Worm (Caenorhabditis elegans): ENCODE measurements around the gene C54E10.7.
"Not testable (repeated sequence)": the region's sequence is repeated elsewhere in the genome, so short reads cannot be mapped to it uniquely, and the experiment has no call there.

Gene C54E10.7

ce11 chrV:18811360-18811759 is at the start of gene C54E10.7:
Gene C54E10.7 (plus strand): TSS chrV:18811660.
- TF ChIP-seq unc-62 (GFP tag; optimal IDR thresholded peaks at IDR 0.05), result no peak

ce11 chrV:18762044-18762443 is 49.4 kb upstream of the C54E10.7 start, which contains the start of gene F11D11.22:
Gene F11D11.22 (plus strand): TSS chrV:18762344.
- not testable (repeated sequence) for TF ChIP-seq unc-62 (GFP tag; optimal IDR thresholded peaks at IDR 0.05)

- no peak for TF ChIP-seq unc-62 (GFP tag; optimal IDR thresholded peaks at IDR 0.05)
Measured at ce11 chrV:18769902-18770301, 41.6 kb upstream of the C54E10.7 start.

- no peak for TF ChIP-seq unc-62 (GFP tag; optimal IDR thresholded peaks at IDR 0.05)
Measured at ce11 chrV:18770623-18771022, 40.8 kb upstream of the C54E10.7 start, which contains the start of gene clec-255. Gene clec-255 (minus strand): TSS chrV:18770723.

- TF ChIP-seq unc-62 (GFP tag; optimal IDR thresholded peaks at IDR 0.05), result no peak
Measured at ce11 chrV:18771390-18771789, 40.1 kb upstream of the C54E10.7 start, which contains the start of gene clec-256. Gene clec-256 (plus strand): TSS chrV:18771690.

- no peak for TF ChIP-seq unc-62 (GFP tag; optimal IDR thresholded peaks at IDR 0.05)
Measured at ce11 chrV:18771804-18772386, 39.6 kb upstream of the C54E10.7 start.

ce11 chrV:18772761-18773160 is 38.7 kb upstream of the C54E10.7 start, which contains the start of gene clec-257:
Gene clec-257 (plus strand): TSS chrV:18773061.
- no peak for TF ChIP-seq unc-62 (GFP tag; optimal IDR thresholded peaks at IDR 0.05)

ce11 chrV:18776245-18776737 is 35.2 kb upstream of the C54E10.7 start, which contains the start of gene Y17D7B.4:
Gene Y17D7B.4 (minus strand): TSS chrV:18776687.
- no peak for TF ChIP-seq unc-62 (GFP tag; optimal IDR thresholded peaks at IDR 0.05)

- no peak for TF ChIP-seq unc-62 (GFP tag; optimal IDR thresholded peaks at IDR 0.05)
Measured at ce11 chrV:18780605-18781004, 30.9 kb upstream of the C54E10.7 start.

- no peak for TF ChIP-seq unc-62 (GFP tag; optimal IDR thresholded peaks at IDR 0.05)
Measured at ce11 chrV:18782747-18783146, 28.7 kb upstream of the C54E10.7 start.

ce11 chrV:18783474-18783873 is 28.0 kb upstream of the C54E10.7 start, which contains the start of gene Y17D7B.10:
Gene Y17D7B.10 (plus strand): TSS chrV:18783716.
- no peak for TF ChIP-seq unc-62 (GFP tag; optimal IDR thresholded peaks at IDR 0.05)

- no peak for TF ChIP-seq unc-62 (GFP tag; optimal IDR thresholded peaks at IDR 0.05)
Measured at ce11 chrV:18786694-18787093, 24.8 kb upstream of the C54E10.7 start, which contains the start of gene Y17D7B.3. Gene Y17D7B.3 (minus strand): TSS chrV:18786794.

- TF ChIP-seq unc-62 (GFP tag; optimal IDR thresholded peaks at IDR 0.05), result no peak
Measured at ce11 chrV:18787417-18787918, 24.0 kb upstream of the C54E10.7 start, which contains the start of gene Y17D7B.2. Gene Y17D7B.2 (plus strand): TSS chrV:18787739.

ce11 chrV:18790658-18791057 is 20.8 kb upstream of the C54E10.7 start, which contains the start of gene nhr-231:
Gene nhr-231 (plus strand): TSS chrV:18790958.
- TF ChIP-seq unc-62 (GFP tag; optimal IDR thresholded peaks at IDR 0.05), result no peak

ce11 chrV:18800811-18801210 is 10.6 kb upstream of the C54E10.7 start, which contains the start of gene nhr-170:
Gene nhr-170 (minus strand): TSS chrV:18800826.
- TF ChIP-seq unc-62 (GFP tag; optimal IDR thresholded peaks at IDR 0.05), result no peak

ce11 chrV:18802077-18802476 is 9.4 kb upstream of the C54E10.7 start, which contains the start of gene C54E10.11:
Gene C54E10.11 (minus strand): TSS chrV:18802177.
- no peak for TF ChIP-seq unc-62 (GFP tag; optimal IDR thresholded peaks at IDR 0.05)

ce11 chrV:18803260-18803659 is 8.2 kb upstream of the C54E10.7 start, which contains the start of gene C54E10.10:
Gene C54E10.10 (minus strand): TSS chrV:18803360.
- TF ChIP-seq unc-62 (GFP tag; optimal IDR thresholded peaks at IDR 0.05), result no peak
